Worm (Caenorhabditis elegans) whole organism, L4/young adult: ENCODE data around the gene gcy-8.
"Not testable (repeated sequence)": the region's sequence is repeated elsewhere in the genome, so short reads cannot be mapped to it uniquely, and the experiment has no call there.

Experiments
- W03F9.2 ChIP-seq: fragments of 150-350 bp; optimal IDR thresholded peaks from 2 replicates; lab custom pipeline; 2014; ENCODE audit warnings: missing biosample characterization, missing genetic modification characterization
- dao-5 ChIP-seq: sonication (generic microtip); optimal IDR thresholded peaks from 2 replicates; lab custom pipeline; 2016; ENCODE audit warnings: missing genotype, missing genetic modification characterization, moderate library complexity, missing compliant biosample characterization
- him-1 ChIP-seq: sonication (generic microtip); optimal IDR thresholded peaks from 2 replicates; lab custom pipeline; 2016; ENCODE audit warnings: missing genotype, missing genetic modification reagents, missing genetic modification characterization, missing compliant biosample characterization

Gene gcy-8

ce11 chrIV:7948290-7948689 is 20.3 kb downstream of the gcy-8 start, which contains the start of gene mcm-3AP:
TSS of gene mcm-3AP (plus strand) at chrIV:7948672.
- TF ChIP-seq him-1, dao-5, W03F9.2 (tag; lab: Kevin White, UChicago): not testable (repeated sequence)

- no peak for TF ChIP-seq dao-5 (tag; lab: Kevin White, UChicago)
- TF ChIP-seq W03F9.2 (tag; lab: Kevin White, UChicago) = no peak
- no peak for TF ChIP-seq him-1 (tag; lab: Kevin White, UChicago)
These were observed 26.1 kb downstream of the gcy-8 start for ce11 chrIV:7954006-7954405.

DNA sequence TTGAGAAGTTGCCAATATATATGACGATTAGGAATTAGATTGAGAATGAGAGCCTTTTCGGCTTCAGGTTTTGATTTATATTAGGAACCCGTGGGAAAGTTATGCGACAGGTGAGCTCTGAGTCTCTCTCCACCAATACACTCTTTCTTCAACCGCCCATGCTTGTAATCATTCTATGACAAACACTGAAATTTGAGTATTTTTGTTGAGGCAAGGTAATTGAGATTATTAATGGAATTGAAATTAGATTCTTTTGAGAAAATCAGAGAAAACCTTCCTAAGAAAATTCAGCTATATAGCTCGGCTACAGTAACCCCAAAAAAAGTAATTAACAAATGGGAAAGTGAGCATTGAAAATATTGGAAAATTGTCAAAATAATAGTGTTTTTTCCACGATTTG is 27.9 kb downstream of the gcy-8 start, which contains the start of gene ceh-19:
Gene ceh-19 (minus strand): TSS at position 101 of the 400 bp plus-strand sequence.
- TF ChIP-seq him-1 (tag; lab: Kevin White, UChicago) (no peak), dao-5 (tag; lab: Kevin White, UChicago) (no peak), W03F9.2 (tag; lab: Kevin White, UChicago) (no peak)

DNA sequence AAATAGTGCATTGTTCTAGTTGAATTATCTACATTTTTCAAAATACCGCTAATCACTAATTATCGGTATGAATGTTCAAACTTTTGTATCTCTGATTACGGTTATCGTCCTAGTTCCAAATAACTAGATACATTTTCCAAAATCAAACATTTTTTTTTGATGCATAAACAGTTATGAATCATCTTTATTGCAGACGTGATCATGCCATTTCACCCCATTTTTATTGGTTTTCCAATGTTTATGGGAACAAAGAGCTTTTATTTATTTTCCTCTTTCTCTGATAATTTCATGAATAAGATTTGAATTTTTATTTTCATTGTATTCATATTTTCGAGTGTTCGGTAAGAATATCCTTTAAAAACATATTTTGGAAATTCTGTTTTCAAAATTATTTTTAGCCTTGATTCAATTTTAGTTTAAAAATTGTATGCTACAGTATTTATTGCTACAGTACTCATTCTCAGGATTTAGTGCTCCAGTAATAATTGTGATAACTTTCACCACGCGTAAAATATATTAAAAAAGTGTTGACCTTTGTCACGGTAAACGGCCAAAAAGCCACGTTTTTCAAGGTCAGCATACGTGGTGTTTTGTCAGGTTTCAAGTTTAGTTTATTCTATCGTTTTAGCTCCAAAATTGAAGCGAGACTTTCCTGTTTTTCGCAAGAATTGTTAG is 28.8 kb downstream of the gcy-8 start, which contains the start of gene csr-1:
Gene csr-1 (plus strand): TSS at position 625 of the 675 bp plus-strand sequence.
- TF ChIP-seq dao-5 (tag; lab: Kevin White, UChicago) = no peak
- TF ChIP-seq him-1 (tag; lab: Kevin White, UChicago) = no peak
- no peak for TF ChIP-seq W03F9.2 (tag; lab: Kevin White, UChicago)

DNA sequence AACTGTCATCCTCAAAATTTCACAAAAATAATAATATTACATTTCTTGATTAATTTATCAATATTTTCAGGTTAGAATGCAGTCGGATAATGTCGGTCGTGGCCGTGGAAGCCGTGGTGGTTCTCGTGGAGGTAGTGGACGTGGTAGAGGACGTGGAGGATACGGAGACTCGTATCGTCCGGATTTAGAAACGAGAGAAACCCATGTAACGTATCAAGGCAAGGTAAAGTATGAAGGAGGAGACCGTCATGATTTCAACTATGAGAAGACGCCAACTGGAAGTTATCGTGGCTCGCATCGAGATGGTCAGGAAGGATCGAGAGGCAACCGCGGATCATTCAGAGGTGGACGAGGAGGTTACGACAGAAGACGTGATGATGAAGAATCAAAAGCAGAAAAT is 29.6 kb downstream of the gcy-8 start, which contains the start of gene frpr-10:
Gene frpr-10 (plus strand): TSS at position 301 of the 400 bp plus-strand sequence.
- TF ChIP-seq dao-5 (tag; lab: Kevin White, UChicago) (no peak), W03F9.2 (tag; lab: Kevin White, UChicago) (no peak), him-1 (tag; lab: Kevin White, UChicago) (no peak)

DNA sequence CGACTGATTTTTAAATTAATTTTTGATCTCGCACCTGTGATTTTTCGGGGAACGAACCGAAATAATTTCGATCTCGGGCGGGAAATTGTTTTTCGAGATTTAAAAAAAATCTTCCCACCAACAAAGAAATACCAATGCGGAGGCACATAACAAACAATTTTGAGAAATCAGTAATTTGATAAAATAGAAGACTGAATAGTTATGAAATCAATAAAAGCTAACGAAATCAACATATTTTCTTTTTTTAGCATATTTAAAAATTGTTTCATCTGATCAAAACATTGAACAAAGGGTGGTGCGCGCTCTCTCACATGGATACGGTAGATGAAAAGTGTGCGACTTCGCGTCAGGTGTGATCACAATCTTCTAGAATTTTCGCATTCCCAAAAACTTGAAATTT is 30.1 kb downstream of the gcy-8 start:
- TF ChIP-seq dao-5 (tag; lab: Kevin White, UChicago) = no peak
- TF ChIP-seq W03F9.2 (tag; lab: Kevin White, UChicago) = no peak
- no peak for TF ChIP-seq him-1 (tag; lab: Kevin White, UChicago)

ce11 chrIV:7961889-7962342 is 34.0 kb downstream of the gcy-8 start:
- no peak for TF ChIP-seq him-1 (tag; lab: Kevin White, UChicago)
- TF ChIP-seq W03F9.2 (tag; lab: Kevin White, UChicago) = no peak
- no peak for TF ChIP-seq dao-5 (tag; lab: Kevin White, UChicago)

- TF ChIP-seq dao-5 (tag; lab: Kevin White, UChicago) = no peak
- no peak for TF ChIP-seq him-1 (tag; lab: Kevin White, UChicago)
- TF ChIP-seq W03F9.2 (tag; lab: Kevin White, UChicago) = no peak
These were observed 39.1 kb downstream of the gcy-8 start, which contains the start of gene F57H12.5 for ce11 chrIV:7967006-7967405. TSS of gene F57H12.5 (plus strand) at chrIV:7967306.

DNA sequence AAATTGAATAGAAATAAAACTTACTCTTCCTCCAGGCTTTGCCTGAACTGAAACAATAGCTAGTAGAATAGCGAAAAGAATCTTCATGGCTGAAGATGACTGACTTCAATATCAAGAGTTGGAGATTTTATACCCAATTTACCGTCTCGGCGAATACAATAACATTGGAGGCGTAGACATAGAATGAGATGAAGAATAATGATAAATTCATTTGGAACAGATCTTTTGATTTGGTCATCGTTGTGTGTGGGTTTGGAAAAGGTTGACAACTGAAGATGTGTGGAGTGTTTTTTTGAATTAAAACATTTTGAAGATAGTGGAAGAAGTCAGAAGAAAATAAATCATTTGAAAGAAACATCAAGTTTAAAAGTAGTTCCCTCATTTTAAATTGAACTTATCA is 48.3 kb downstream of the gcy-8 start, which contains the start of gene F57H12.6:
Gene F57H12.6 (minus strand): TSS at position 101 of the 400 bp plus-strand sequence.
- TF ChIP-seq him-1 (tag; lab: Kevin White, UChicago) (no peak), W03F9.2 (tag; lab: Kevin White, UChicago) (no peak), dao-5 (tag; lab: Kevin White, UChicago) (no peak)

DNA sequence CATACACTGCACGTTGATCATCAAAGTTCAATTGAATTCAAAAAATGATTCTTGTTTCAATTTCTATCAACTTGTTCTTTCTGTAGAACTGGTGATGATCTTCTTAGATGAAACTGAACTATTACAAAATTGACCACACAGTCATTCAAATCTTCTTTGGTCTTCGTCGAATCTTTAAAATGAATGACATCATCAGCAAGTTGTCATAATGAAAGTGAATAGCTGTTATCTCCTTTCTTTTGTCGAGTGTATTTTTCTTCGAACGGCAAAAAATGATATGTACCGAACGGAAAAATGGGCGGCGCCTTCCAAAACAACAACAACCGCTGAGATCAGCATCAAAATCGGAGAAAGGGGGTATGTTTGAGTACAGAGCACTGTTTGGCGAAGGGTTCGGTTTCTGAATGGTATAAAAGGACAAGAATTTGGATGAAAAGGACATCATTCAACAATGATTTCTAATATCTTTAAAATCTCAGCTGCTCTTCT is 49.5 kb downstream of the gcy-8 start, which contains the start of gene ora-1:
Gene ora-1 (plus strand): TSS at position 439 of the 489 bp plus-strand sequence.
- TF ChIP-seq him-1 (tag; lab: Kevin White, UChicago) = no peak
- TF ChIP-seq W03F9.2 (tag; lab: Kevin White, UChicago) = no peak
- TF ChIP-seq dao-5 (tag; lab: Kevin White, UChicago) = no peak

DNA sequence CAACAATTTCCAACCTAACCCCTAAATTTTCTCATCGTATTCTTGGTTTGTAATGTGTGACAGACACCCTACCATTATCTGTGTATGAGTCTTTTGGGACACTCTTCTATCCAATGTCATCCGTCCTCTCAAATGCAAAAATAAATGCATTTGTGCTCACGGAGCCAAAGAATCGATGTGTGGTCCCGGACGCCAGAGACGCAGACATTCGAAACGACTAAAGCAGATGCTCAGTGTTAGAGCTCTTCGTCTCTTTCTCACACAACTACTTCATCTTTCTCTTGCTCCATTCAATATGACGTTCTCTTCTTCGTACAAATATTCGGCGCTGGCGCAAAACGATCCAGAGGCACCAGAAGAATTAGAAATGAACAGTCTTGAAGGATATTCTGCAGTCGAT is 51.6 kb downstream of the gcy-8 start, which contains the start of gene unc-24:
Gene unc-24 (plus strand): TSS at position 283 of the 400 bp plus-strand sequence.
- no peak for TF ChIP-seq him-1 (tag; lab: Kevin White, UChicago)

- TF ChIP-seq dao-5 (tag; lab: Kevin White, UChicago) (no peak), him-1 (tag; lab: Kevin White, UChicago) (no peak), W03F9.2 (tag; lab: Kevin White, UChicago) (no peak)
These were observed 54.1 kb downstream of the gcy-8 start, which contains the start of gene arf-5 for ce11 chrIV:7982024-7982576. TSS of gene arf-5 (plus strand) at chrIV:7982526.

ce11 chrIV:7983021-7983420 is 55.1 kb downstream of the gcy-8 start:
- TF ChIP-seq him-1 (tag; lab: Kevin White, UChicago) = no peak
- TF ChIP-seq dao-5 (tag; lab: Kevin White, UChicago) = no peak
- no peak for TF ChIP-seq W03F9.2 (tag; lab: Kevin White, UChicago)
